Worm (Caenorhabditis elegans) whole organism, L3 larva: ENCODE measurements around the gene klp-18.

Experiments used
- R02D3.7 ChIP-seq: fragments of 150-350 bp; optimal IDR thresholded peaks from 2 replicates; lab custom pipeline; 2014; ENCODE audit warnings: missing biosample characterization, missing genetic modification characterization
- ZK546.5 ChIP-seq: sonication (generic microtip); optimal IDR thresholded peaks from 2 replicates; lab custom pipeline; 2017; ENCODE audit warnings: missing biosample characterization, missing genetic modification characterization
- aly-2 ChIP-seq: fragments of 150-350 bp; optimal IDR thresholded peaks from 2 replicates; lab custom pipeline; 2014; ENCODE audit warnings: missing biosample characterization, missing genetic modification characterization
- ama-1 ChIP-seq: fragments of 150-350 bp; optimal IDR thresholded peaks from 2 replicates; lab custom pipeline; 2018
- ceh-16 ChIP-seq: sonication (generic microtip); optimal IDR thresholded peaks from 2 replicates; lab custom pipeline; 2017; ENCODE audit warnings: missing biosample characterization, missing genetic modification characterization
- ceh-28 ChIP-seq: fragments of 150-350 bp; optimal IDR thresholded peaks from 2 replicates; lab custom pipeline; 2014; ENCODE audit warnings: missing biosample characterization, missing genetic modification reagents, missing genetic modification characterization
- ceh-82 ChIP-seq: fragments of 150-350 bp; optimal IDR thresholded peaks from 2 replicates; lab custom pipeline; 2014; ENCODE audit warnings: missing biosample characterization, missing genetic modification characterization
- ceh-9 ChIP-seq: sonication (generic microtip); optimal IDR thresholded peaks from 2 replicates; lab custom pipeline; 2018; ENCODE audit warnings: missing biosample characterization, missing genetic modification characterization
- daf-12 ChIP-seq: fragments of 150-350 bp; optimal IDR thresholded peaks from 2 replicates; lab custom pipeline; 2014; ENCODE audit warnings: missing biosample characterization, missing genetic modification reagents, missing genetic modification characterization
- egl-5 ChIP-seq: fragments of 150-350 bp; optimal IDR thresholded peaks from 2 replicates; lab custom pipeline; 2017; ENCODE audit warnings: missing biosample characterization, missing genetic modification reagents, missing genetic modification characterization, inconsistent platforms
- elt-1 ChIP-seq: fragments of 150-350 bp; optimal IDR thresholded peaks from 2 replicates; lab custom pipeline; 2014; ENCODE audit warnings: missing biosample characterization, missing genetic modification characterization
- elt-2 ChIP-seq: sonication (generic microtip); optimal IDR thresholded peaks from 2 replicates; lab custom pipeline; 2016; ENCODE audit warnings: missing genetic modification reagents, mild to moderate bottlenecking, missing genetic modification characterization, missing compliant biosample characterization
- elt-3 ChIP-seq, 3 experiments: fragments of 150-350 bp in 1 of 3; sonication (generic microtip) in 2 of 3; optimal IDR thresholded peaks; 2 replicates in 2 of 3; 4 replicates in 1 of 3; lab custom pipeline; 2014 to 2017; ENCODE audit warnings: missing biosample characterization in 3 of 3, missing genetic modification characterization in 3 of 3
- eor-1 ChIP-seq, 2 experiments: fragments of 150-350 bp; optimal IDR thresholded peaks; 2 replicates each; lab custom pipeline; 2014 to 2018; ENCODE audit warnings: missing biosample characterization in 2 of 2, missing genetic modification characterization in 2 of 2
- fkh-10 ChIP-seq: sonication (generic microtip); optimal IDR thresholded peaks from 2 replicates; lab custom pipeline; 2017; ENCODE audit warnings: missing biosample characterization, missing genetic modification reagents, missing genetic modification characterization
- fkh-2 ChIP-seq: fragments of 150-350 bp; optimal IDR thresholded peaks from 2 replicates; lab custom pipeline; 2014; ENCODE audit warnings: missing biosample characterization, missing genetic modification reagents, missing genetic modification characterization
- hmg-11 ChIP-seq: sonication (generic microtip); optimal IDR thresholded peaks from 2 replicates; lab custom pipeline; 2016; ENCODE audit warnings: missing genetic modification characterization, missing compliant biosample characterization
- jun-1 ChIP-seq: fragments of 150-350 bp; optimal IDR thresholded peaks from 2 replicates; lab custom pipeline; 2014; ENCODE audit warnings: missing biosample characterization, missing genetic modification reagents, missing genetic modification characterization
- lin-15B ChIP-seq: fragments of 150-350 bp; optimal IDR thresholded peaks from 2 replicates; lab custom pipeline; 2014; ENCODE audit warnings: missing biosample characterization, missing genetic modification characterization
- lin-39 ChIP-seq: fragments of 150-350 bp; optimal IDR thresholded peaks from 2 replicates; lab custom pipeline; 2018; ENCODE audit warnings: missing biosample characterization, missing genetic modification reagents, missing genetic modification characterization
- lsy-12 ChIP-seq: sonication (generic microtip); optimal IDR thresholded peaks from 2 replicates; lab custom pipeline; 2016; ENCODE audit warnings: mild to moderate bottlenecking, missing genetic modification characterization, missing compliant biosample characterization
- mml-1 ChIP-seq: fragments of 150-350 bp; sonication (generic microtip); optimal IDR thresholded peaks from 3 replicates; lab custom pipeline; 2014; ENCODE audit warnings: missing biosample characterization, missing genetic modification characterization
- nfya-1 ChIP-seq: sonication (generic microtip); optimal IDR thresholded peaks from 2 replicates; lab custom pipeline; 2017; ENCODE audit warnings: missing genetic modification characterization, mild to moderate bottlenecking, missing compliant biosample characterization, antibody characterized with exemption, moderate library complexity; ENCODE audit not compliant: insufficient read depth
- nhr-11 ChIP-seq: fragments of 150-350 bp; optimal IDR thresholded peaks from 2 replicates; lab custom pipeline; 2014; ENCODE audit warnings: missing biosample characterization, missing genetic modification characterization
- nhr-12 ChIP-seq: fragments of 150-350 bp; optimal IDR thresholded peaks from 2 replicates; lab custom pipeline; 2014; ENCODE audit warnings: missing biosample characterization, missing genetic modification characterization
- nhr-23 ChIP-seq: fragments of 150-350 bp; optimal IDR thresholded peaks from 2 replicates; lab custom pipeline; 2014; ENCODE audit warnings: missing biosample characterization, missing genetic modification reagents, missing genetic modification characterization
- nhr-25 ChIP-seq: sonication (generic microtip); optimal IDR thresholded peaks from 2 replicates; lab custom pipeline; 2017; ENCODE audit warnings: missing biosample characterization, missing genetic modification characterization
- nhr-28 ChIP-seq: fragments of 150-350 bp; optimal IDR thresholded peaks from 2 replicates; lab custom pipeline; 2014; ENCODE audit warnings: missing biosample characterization, missing genetic modification characterization
- nhr-43 ChIP-seq: sonication (generic microtip); optimal IDR thresholded peaks from 2 replicates; lab custom pipeline; 2016; ENCODE audit warnings: mild to moderate bottlenecking, missing genetic modification characterization, missing compliant biosample characterization; ENCODE audit not compliant: poor library complexity, severe bottlenecking
- nhr-67 ChIP-seq: fragments of 150-350 bp; optimal IDR thresholded peaks from 2 replicates; lab custom pipeline; 2014; ENCODE audit warnings: missing biosample characterization, missing genetic modification characterization
- nhr-77 ChIP-seq: fragments of 150-350 bp; optimal IDR thresholded peaks from 2 replicates; lab custom pipeline; 2014; ENCODE audit warnings: missing biosample characterization, missing genetic modification characterization
- pha-4 ChIP-seq: fragments of 150-350 bp; optimal IDR thresholded peaks from 2 replicates; lab custom pipeline; 2014; ENCODE audit warnings: missing biosample characterization, missing genetic modification reagents, missing genetic modification characterization
- pqm-1 ChIP-seq: fragments of 150-350 bp; optimal IDR thresholded peaks from 2 replicates; lab custom pipeline; 2017; ENCODE audit warnings: missing biosample characterization, missing genetic modification characterization, inconsistent platforms
- sea-2 ChIP-seq: fragments of 150-350 bp; sonication (generic microtip); optimal IDR thresholded peaks from 4 replicates; lab custom pipeline; 2014; ENCODE audit warnings: missing biosample characterization, missing genetic modification reagents, missing genetic modification characterization
- skn-1 ChIP-seq: fragments of 150-350 bp; optimal IDR thresholded peaks from 2 replicates; lab custom pipeline; 2014; ENCODE audit warnings: missing biosample characterization, missing genetic modification characterization
- snpc-4 ChIP-seq: fragments of 150-350 bp; optimal IDR thresholded peaks from 2 replicates; lab custom pipeline; 2014; ENCODE audit warnings: missing biosample characterization, missing genetic modification characterization
- tbx-2 ChIP-seq: sonication (generic microtip); optimal IDR thresholded peaks from 2 replicates; lab custom pipeline; 2016; ENCODE audit warnings: mild to moderate bottlenecking, missing genetic modification characterization, missing compliant biosample characterization
- unc-62 ChIP-seq: fragments of 150-350 bp; sonication (generic microtip); optimal IDR thresholded peaks from 4 replicates; lab custom pipeline; 2014; ENCODE audit warnings: missing biosample characterization, missing genetic modification reagents, missing genetic modification characterization
- zag-1 ChIP-seq: fragments of 150-350 bp; optimal IDR thresholded peaks from 2 replicates; lab custom pipeline; 2014; ENCODE audit warnings: missing biosample characterization, missing genetic modification characterization
- ztf-4 ChIP-seq: fragments of 150-350 bp; optimal IDR thresholded peaks from 2 replicates; lab custom pipeline; 2014; ENCODE audit warnings: missing biosample characterization, missing genetic modification characterization

klp-18 gene

ce11 chrIV:7039476-7040261 lies at the start of gene klp-18, which contains the start of gene cogc-2:
klp-18 (plus strand) TSS chrIV:7040211.
cogc-2 (minus strand) TSS chrIV:7039580.
- TF ChIP-seq ztf-4 (no peak), nhr-28 (no peak), elt-2 (tag; lab: Kevin White, UChicago) (peak; percentile 47), skn-1 (tag; lab: Kevin White, UChicago) (peak; percentile 87), fkh-2 (tag; lab: Kevin White, UChicago) (no peak), hmg-11 (tag; lab: Kevin White, UChicago) (peak; percentile 91), R02D3.7 (tag; lab: Kevin White, UChicago) (peak; percentile 58), ceh-9 (tag; lab: Kevin White, UChicago) (no peak), nfya-1 (tag; lab: Kevin White, UChicago) (peak; percentile 88), jun-1 (peak; percentile 27), elt-1 (tag; lab: Kevin White, UChicago) (no peak), fkh-10 (peak; percentile 38), nhr-23 (tag; lab: Kevin White, UChicago) (peak; percentile 85), ceh-28 (tag; lab: Kevin White, UChicago) (peak; percentile 39), ceh-82 (tag; lab: Kevin White, UChicago) (peak; percentile 30), zag-1 (tag; lab: Kevin White, UChicago) (no peak), nhr-77 (no peak), lin-39 (tag; lab: Kevin White, UChicago) (peak; percentile 32), pqm-1 (peak; percentile 36), lsy-12 (tag; lab: Kevin White, UChicago) (peak; percentile 68), pha-4 (tag; lab: Kevin White, UChicago) (peak; percentile 93), nhr-43 (tag; lab: Kevin White, UChicago) (peak; percentile 79), egl-5 (tag; lab: Kevin White, UChicago) (peak; percentile 79), sea-2 (GFP tag; lab: Kevin White, UChicago) (no peak), elt-3 (tag; optimal IDR thresholded peaks at IDR 0.05; lab: Kevin White, UChicago) (no peak), tbx-2 (tag; lab: Kevin White, UChicago) (peak; percentile 30), unc-62 (GFP tag; lab: Kevin White, UChicago) (no peak), snpc-4 (peak; percentile 83), lin-15B (tag; lab: Kevin White, UChicago) (peak; percentile 89), nhr-25 (tag; lab: Kevin White, UChicago) (peak; percentile 80)

DNA sequence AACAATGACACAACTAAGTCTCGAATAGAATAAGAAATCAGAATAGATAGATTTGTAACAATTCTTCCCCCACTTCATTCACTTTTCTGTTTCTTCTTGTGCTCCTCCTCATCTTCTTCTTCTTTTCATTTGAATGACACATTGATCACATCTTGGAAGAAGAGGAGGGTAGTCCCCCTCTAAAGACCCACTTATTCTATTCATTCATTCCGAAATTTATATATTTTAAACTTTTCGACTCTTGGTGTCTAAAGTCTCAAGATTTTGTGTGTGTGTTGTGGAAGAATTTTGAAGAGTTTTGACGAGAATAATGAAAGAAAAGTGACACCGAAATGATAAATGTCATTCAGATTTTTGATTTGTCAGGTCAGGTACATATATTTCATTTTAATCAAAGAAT lies 48.9 kb upstream of the klp-18 start:
- TF ChIP-seq unc-62 (GFP tag; lab: Kevin White, UChicago), result no peak
- TF ChIP-seq lin-15B (tag; lab: Kevin White, UChicago), result no peak
- no peak for TF ChIP-seq nhr-77
- TF ChIP-seq snpc-4, result no peak
- TF ChIP-seq egl-5 (tag; lab: Kevin White, UChicago), result no peak
- no peak for TF ChIP-seq nhr-12 (tag; lab: Kevin White, UChicago)
- TF ChIP-seq ceh-82 (tag; lab: Kevin White, UChicago), result no peak
- TF ChIP-seq ztf-4, result no peak
- no peak for TF ChIP-seq ama-1 (lab: Kevin White, UChicago)
- TF ChIP-seq R02D3.7 (tag; lab: Kevin White, UChicago), result no peak
- no peak for TF ChIP-seq mml-1 (tag; lab: Kevin White, UChicago)
- TF ChIP-seq nhr-67, result no peak
- TF ChIP-seq ZK546.5, result no peak
- TF ChIP-seq ceh-28 (tag; lab: Kevin White, UChicago), result no peak
- TF ChIP-seq zag-1 (tag; lab: Kevin White, UChicago), result no peak
- TF ChIP-seq nhr-11, result no peak
- TF ChIP-seq eor-1 (tag; optimal IDR thresholded peaks at IDR 0.05; lab: Kevin White, UChicago), result no peak
- TF ChIP-seq elt-1 (tag; lab: Kevin White, UChicago), result no peak
- no peak for TF ChIP-seq lsy-12 (tag; lab: Kevin White, UChicago)

- TF ChIP-seq R02D3.7 (tag; lab: Kevin White, UChicago) (no peak), lsy-12 (tag; lab: Kevin White, UChicago) (no peak), ceh-16 (tag; lab: Kevin White, UChicago) (no peak), hmg-11 (tag; lab: Kevin White, UChicago) (no peak), elt-1 (tag; lab: Kevin White, UChicago) (no peak), egl-5 (tag; lab: Kevin White, UChicago) (no peak), nhr-67 (no peak), ceh-9 (tag; lab: Kevin White, UChicago) (no peak), nhr-12 (tag; lab: Kevin White, UChicago) (no peak), daf-12 (tag; lab: Kevin White, UChicago) (no peak), jun-1 (no peak), aly-2 (no peak), nhr-23 (tag; lab: Kevin White, UChicago) (no peak), nfya-1 (tag; lab: Kevin White, UChicago) (no peak), elt-2 (tag; lab: Kevin White, UChicago) (no peak)
These were observed 42.1 kb upstream of the klp-18 start for ce11 chrIV:6997918-6998317.
